Worm (Caenorhabditis elegans) whole organism, L3 larva: ENCODE data around the gene F47B8.18.

ENCODE experiments used
- R02D3.7 ChIP-seq: fragments of 150-350 bp; optimal IDR thresholded peaks from 2 replicates; lab custom pipeline; 2014; ENCODE audit warnings: missing biosample characterization, missing genetic modification characterization
- ZK546.5 ChIP-seq: sonication (generic microtip); optimal IDR thresholded peaks from 2 replicates; lab custom pipeline; 2017; ENCODE audit warnings: missing biosample characterization, missing genetic modification characterization
- ceh-28 ChIP-seq: fragments of 150-350 bp; optimal IDR thresholded peaks from 2 replicates; lab custom pipeline; 2014; ENCODE audit warnings: missing biosample characterization, missing genetic modification reagents, missing genetic modification characterization
- ceh-82 ChIP-seq: fragments of 150-350 bp; optimal IDR thresholded peaks from 2 replicates; lab custom pipeline; 2014; ENCODE audit warnings: missing biosample characterization, missing genetic modification characterization
- ceh-9 ChIP-seq: sonication (generic microtip); optimal IDR thresholded peaks from 2 replicates; lab custom pipeline; 2018; ENCODE audit warnings: missing biosample characterization, missing genetic modification characterization
- daf-12 ChIP-seq: fragments of 150-350 bp; optimal IDR thresholded peaks from 2 replicates; lab custom pipeline; 2014; ENCODE audit warnings: missing biosample characterization, missing genetic modification reagents, missing genetic modification characterization
- egl-5 ChIP-seq: fragments of 150-350 bp; optimal IDR thresholded peaks from 2 replicates; lab custom pipeline; 2017; ENCODE audit warnings: missing biosample characterization, missing genetic modification reagents, missing genetic modification characterization, inconsistent platforms
- elt-1 ChIP-seq: fragments of 150-350 bp; optimal IDR thresholded peaks from 2 replicates; lab custom pipeline; 2014; ENCODE audit warnings: missing biosample characterization, missing genetic modification characterization
- elt-2 ChIP-seq: sonication (generic microtip); optimal IDR thresholded peaks from 2 replicates; lab custom pipeline; 2016; ENCODE audit warnings: missing genetic modification reagents, mild to moderate bottlenecking, missing genetic modification characterization, missing compliant biosample characterization
- eor-1 ChIP-seq, 2 experiments: fragments of 150-350 bp; optimal IDR thresholded peaks; 2 replicates each; lab custom pipeline; 2014 to 2018; ENCODE audit warnings: missing biosample characterization in 2 of 2, missing genetic modification characterization in 2 of 2
- fkh-10 ChIP-seq: sonication (generic microtip); optimal IDR thresholded peaks from 2 replicates; lab custom pipeline; 2017; ENCODE audit warnings: missing biosample characterization, missing genetic modification reagents, missing genetic modification characterization
- fkh-2 ChIP-seq: fragments of 150-350 bp; optimal IDR thresholded peaks from 2 replicates; lab custom pipeline; 2014; ENCODE audit warnings: missing biosample characterization, missing genetic modification reagents, missing genetic modification characterization
- fos-1 ChIP-seq: fragments of 150-350 bp; optimal IDR thresholded peaks from 2 replicates; lab custom pipeline; 2014; ENCODE audit warnings: missing biosample characterization, missing genetic modification characterization
- hmg-11 ChIP-seq: sonication (generic microtip); optimal IDR thresholded peaks from 2 replicates; lab custom pipeline; 2016; ENCODE audit warnings: missing genetic modification characterization, missing compliant biosample characterization
- jun-1 ChIP-seq: fragments of 150-350 bp; optimal IDR thresholded peaks from 2 replicates; lab custom pipeline; 2014; ENCODE audit warnings: missing biosample characterization, missing genetic modification reagents, missing genetic modification characterization
- lin-15B ChIP-seq: fragments of 150-350 bp; optimal IDR thresholded peaks from 2 replicates; lab custom pipeline; 2014; ENCODE audit warnings: missing biosample characterization, missing genetic modification characterization
- lin-39 ChIP-seq: fragments of 150-350 bp; optimal IDR thresholded peaks from 2 replicates; lab custom pipeline; 2018; ENCODE audit warnings: missing biosample characterization, missing genetic modification reagents, missing genetic modification characterization
- lsy-12 ChIP-seq: sonication (generic microtip); optimal IDR thresholded peaks from 2 replicates; lab custom pipeline; 2016; ENCODE audit warnings: mild to moderate bottlenecking, missing genetic modification characterization, missing compliant biosample characterization
- nfya-1 ChIP-seq: sonication (generic microtip); optimal IDR thresholded peaks from 2 replicates; lab custom pipeline; 2017; ENCODE audit warnings: missing genetic modification characterization, mild to moderate bottlenecking, missing compliant biosample characterization, antibody characterized with exemption, moderate library complexity; ENCODE audit not compliant: insufficient read depth
- nhr-11 ChIP-seq: fragments of 150-350 bp; optimal IDR thresholded peaks from 2 replicates; lab custom pipeline; 2014; ENCODE audit warnings: missing biosample characterization, missing genetic modification characterization
- nhr-12 ChIP-seq: fragments of 150-350 bp; optimal IDR thresholded peaks from 2 replicates; lab custom pipeline; 2014; ENCODE audit warnings: missing biosample characterization, missing genetic modification characterization
- nhr-23 ChIP-seq: fragments of 150-350 bp; optimal IDR thresholded peaks from 2 replicates; lab custom pipeline; 2014; ENCODE audit warnings: missing biosample characterization, missing genetic modification reagents, missing genetic modification characterization
- nhr-237 ChIP-seq: fragments of 150-350 bp; optimal IDR thresholded peaks from 2 replicates; lab custom pipeline; 2014; ENCODE audit warnings: missing biosample characterization, missing genetic modification characterization
- nhr-25 ChIP-seq: sonication (generic microtip); optimal IDR thresholded peaks from 2 replicates; lab custom pipeline; 2017; ENCODE audit warnings: missing biosample characterization, missing genetic modification characterization
- nhr-43 ChIP-seq: sonication (generic microtip); optimal IDR thresholded peaks from 2 replicates; lab custom pipeline; 2016; ENCODE audit warnings: mild to moderate bottlenecking, missing genetic modification characterization, missing compliant biosample characterization; ENCODE audit not compliant: poor library complexity, severe bottlenecking
- nhr-67 ChIP-seq: fragments of 150-350 bp; optimal IDR thresholded peaks from 2 replicates; lab custom pipeline; 2014; ENCODE audit warnings: missing biosample characterization, missing genetic modification characterization
- nhr-76 ChIP-seq: fragments of 150-350 bp; sonication (generic microtip); optimal IDR thresholded peaks from 5 replicates; lab custom pipeline; 2014; ENCODE audit warnings: missing biosample characterization, missing genetic modification characterization
- nhr-77 ChIP-seq: fragments of 150-350 bp; optimal IDR thresholded peaks from 2 replicates; lab custom pipeline; 2014; ENCODE audit warnings: missing biosample characterization, missing genetic modification characterization
- pha-4 ChIP-seq: fragments of 150-350 bp; optimal IDR thresholded peaks from 2 replicates; lab custom pipeline; 2014; ENCODE audit warnings: missing biosample characterization, missing genetic modification reagents, missing genetic modification characterization
- sea-2 ChIP-seq: fragments of 150-350 bp; sonication (generic microtip); optimal IDR thresholded peaks from 4 replicates; lab custom pipeline; 2014; ENCODE audit warnings: missing biosample characterization, missing genetic modification reagents, missing genetic modification characterization
- skn-1 ChIP-seq: fragments of 150-350 bp; optimal IDR thresholded peaks from 2 replicates; lab custom pipeline; 2014; ENCODE audit warnings: missing biosample characterization, missing genetic modification characterization
- snpc-4 ChIP-seq: fragments of 150-350 bp; optimal IDR thresholded peaks from 2 replicates; lab custom pipeline; 2014; ENCODE audit warnings: missing biosample characterization, missing genetic modification characterization
- tbx-2 ChIP-seq: sonication (generic microtip); optimal IDR thresholded peaks from 2 replicates; lab custom pipeline; 2016; ENCODE audit warnings: mild to moderate bottlenecking, missing genetic modification characterization, missing compliant biosample characterization
- unc-39 ChIP-seq: sonication (generic microtip); optimal IDR thresholded peaks from 4 replicates; lab custom pipeline; 2017; ENCODE audit warnings: missing biosample characterization, missing genetic modification characterization
- ztf-11 ChIP-seq: fragments of 150-350 bp; optimal IDR thresholded peaks from 2 replicates; lab custom pipeline; 2014; ENCODE audit warnings: missing biosample characterization, missing genetic modification characterization
- ztf-4 ChIP-seq: fragments of 150-350 bp; optimal IDR thresholded peaks from 2 replicates; lab custom pipeline; 2014; ENCODE audit warnings: missing biosample characterization, missing genetic modification characterization

Gene F47B8.18

DNA sequence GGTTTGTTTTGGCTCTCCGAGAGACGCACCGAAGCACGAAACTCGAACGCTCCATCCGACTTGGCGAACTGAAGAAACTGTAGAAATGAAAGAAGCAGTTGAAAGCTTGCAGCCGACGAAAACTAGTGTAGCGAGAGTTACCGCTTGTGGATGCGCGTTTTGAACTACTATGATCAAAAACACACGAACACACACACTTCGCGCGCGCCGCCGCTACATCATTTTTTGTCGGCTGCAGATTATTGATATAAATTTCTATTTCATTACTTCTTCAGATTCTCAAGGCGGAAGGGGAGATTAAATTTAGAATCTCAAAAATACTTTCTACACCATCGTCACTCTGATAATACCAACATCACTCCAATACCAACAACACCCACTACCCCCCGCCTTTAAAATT lies 36.7 kb upstream of the F47B8.18 start:
- TF ChIP-seq ceh-28 (no peak), lin-15B (tag; lab: Kevin White, UChicago) (no peak), skn-1 (tag; lab: Kevin White, UChicago) (no peak), fkh-2 (tag; lab: Kevin White, UChicago) (no peak), pha-4 (tag; lab: Kevin White, UChicago) (no peak), daf-12 (tag; lab: Kevin White, UChicago) (no peak), snpc-4 (tag; lab: Kevin White, UChicago) (no peak), nhr-11 (tag; lab: Kevin White, UChicago) (no peak), lsy-12 (no peak), nhr-76 (no peak), ztf-11 (tag; lab: Kevin White, UChicago) (no peak), sea-2 (no peak), ceh-82 (no peak), nhr-23 (tag; lab: Kevin White, UChicago) (no peak), ZK546.5 (tag; lab: Kevin White, UChicago) (no peak)

ce11 chrV:14358577-14358976 lies 33.3 kb upstream of the F47B8.18 start, which contains the start of gene Y49A3A.4:
Gene Y49A3A.4, minus strand, starts transcription at chrV:14358890.
- TF ChIP-seq nhr-23 (tag; lab: Kevin White, UChicago) = no peak
- no peak for TF ChIP-seq ceh-9 (tag; lab: Kevin White, UChicago)
- no peak for TF ChIP-seq unc-39 (tag; lab: Kevin White, UChicago)
- TF ChIP-seq eor-1 (tag; optimal IDR thresholded peaks at IDR 0.05; lab: Kevin White, UChicago) = no peak
- no peak for TF ChIP-seq lin-39 (tag; lab: Kevin White, UChicago)
- TF ChIP-seq snpc-4 (tag; lab: Kevin White, UChicago) = peak; percentile 77
- peak; percentile 14 for TF ChIP-seq nfya-1
- TF ChIP-seq ZK546.5 (tag; lab: Kevin White, UChicago) = no peak
- TF ChIP-seq elt-2 (tag; lab: Kevin White, UChicago) = peak; percentile 11
- TF ChIP-seq skn-1 (tag; lab: Kevin White, UChicago) = no peak
- no peak for TF ChIP-seq ztf-11 (tag; lab: Kevin White, UChicago)
- no peak for TF ChIP-seq fkh-2 (tag; lab: Kevin White, UChicago)
- no peak for TF ChIP-seq sea-2
- TF ChIP-seq egl-5 (tag; lab: Kevin White, UChicago) = no peak
- TF ChIP-seq ztf-4 = no peak
- no peak for TF ChIP-seq elt-1 (tag; lab: Kevin White, UChicago)
- no peak for TF ChIP-seq fkh-10 (GFP tag; lab: Kevin White, UChicago)
- TF ChIP-seq nhr-12 = no peak
- no peak for TF ChIP-seq nhr-11 (tag; lab: Kevin White, UChicago)
- TF ChIP-seq nhr-76 = no peak
- no peak for TF ChIP-seq nhr-77
- no peak for TF ChIP-seq nhr-43
- no peak for TF ChIP-seq nhr-237 (tag; lab: Kevin White, UChicago)
- no peak for TF ChIP-seq jun-1 (tag; lab: Kevin White, UChicago)
- TF ChIP-seq nhr-25 (tag; lab: Kevin White, UChicago) = no peak
- TF ChIP-seq daf-12 (tag; lab: Kevin White, UChicago) = no peak
- TF ChIP-seq, all 47 proteins: peak for 3

DNA sequence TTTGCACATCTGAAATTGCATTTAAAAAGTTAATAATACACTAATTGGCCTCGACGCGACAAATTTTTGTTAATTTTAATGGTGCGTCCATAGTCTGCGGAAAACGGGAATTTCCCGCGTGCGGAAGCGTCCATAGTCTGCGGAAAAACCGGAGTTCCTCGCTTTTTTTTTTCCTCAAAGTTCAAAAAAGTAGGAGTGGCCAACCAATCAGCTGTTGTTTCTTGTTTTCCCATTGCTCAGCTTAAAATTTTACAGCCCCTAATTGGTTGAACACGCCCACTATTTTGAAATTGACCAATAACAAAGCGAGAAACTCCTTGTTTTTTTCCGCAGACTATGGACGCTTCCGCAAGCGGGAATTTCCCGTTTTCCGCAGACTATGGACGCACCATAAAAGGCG lies 32.1 kb upstream of the F47B8.18 start:
- peak; percentile 86 for TF ChIP-seq nfya-1

DNA sequence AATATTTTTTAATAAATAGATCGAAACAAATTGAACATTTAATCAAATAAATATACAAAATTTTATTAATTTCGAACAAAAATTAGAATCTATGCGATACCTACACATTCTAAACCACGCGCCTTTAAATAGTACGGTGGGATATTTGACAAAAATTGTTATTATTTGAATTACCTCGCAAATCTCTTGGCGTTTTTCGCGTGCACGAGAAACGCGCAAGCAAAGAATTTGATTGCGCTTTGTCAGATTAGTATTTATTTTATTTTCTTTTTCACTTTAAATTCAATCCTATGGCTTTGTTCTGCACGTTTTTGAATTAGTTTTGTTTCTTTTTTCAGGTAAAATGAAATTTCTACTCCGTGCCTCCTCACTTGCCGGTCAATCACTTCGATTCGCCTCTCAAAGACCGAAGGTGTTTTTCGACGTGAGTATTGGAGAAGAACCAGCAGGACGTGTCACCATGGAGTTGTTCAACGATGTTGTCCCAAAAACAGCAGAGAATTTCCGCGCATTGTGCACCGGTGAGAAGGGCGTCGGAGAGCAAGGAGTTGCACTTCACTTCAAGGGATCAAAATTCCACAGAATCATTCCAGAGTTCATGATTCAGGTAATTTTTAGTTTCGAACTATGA lies 30.6 kb upstream of the F47B8.18 start, which contains the start of gene cyn-1:
TSS of gene cyn-1 (plus strand) at position 339 of the 631 bp plus-strand sequence.
- TF ChIP-seq elt-2 (tag; lab: Kevin White, UChicago) (peak; percentile 40), nhr-76 (no peak), jun-1 (tag; lab: Kevin White, UChicago) (peak; percentile 77), lin-15B (tag; lab: Kevin White, UChicago) (peak; percentile 88), lin-39 (tag; lab: Kevin White, UChicago) (peak; percentile 28), ZK546.5 (tag; lab: Kevin White, UChicago) (no peak), pha-4 (tag; lab: Kevin White, UChicago) (peak; percentile 93), ztf-4 (no peak), nfya-1 (peak; percentile 94), lsy-12 (peak; percentile 77), tbx-2 (peak; percentile 69), nhr-237 (tag; lab: Kevin White, UChicago) (no peak), nhr-23 (tag; lab: Kevin White, UChicago) (peak; percentile 91), nhr-12 (no peak), ceh-82 (peak; percentile 26), skn-1 (tag; lab: Kevin White, UChicago) (no peak), snpc-4 (tag; lab: Kevin White, UChicago) (peak; percentile 86), daf-12 (tag; lab: Kevin White, UChicago) (no peak), nhr-77 (peak; percentile 14), fkh-10 (GFP tag; lab: Kevin White, UChicago) (peak; percentile 38), nhr-25 (tag; lab: Kevin White, UChicago) (peak; percentile 35), nhr-43 (peak; percentile 76), hmg-11 (tag; lab: Kevin White, UChicago) (peak; percentile 41), ceh-28 (peak; percentile 68), eor-1 (tag; optimal IDR thresholded peaks at IDR 0.05; lab: Kevin White, UChicago) (no peak), R02D3.7 (peak; percentile 72), nhr-67 (tag; lab: Kevin White, UChicago) (no peak), ztf-11 (tag; lab: Kevin White, UChicago) (no peak), fos-1 (tag; lab: Kevin White, UChicago) (no peak), egl-5 (tag; lab: Kevin White, UChicago) (peak; percentile 87)
